Worm (Caenorhabditis elegans) whole organism, L3 larva: ENCODE data around the gene ech-4.

ENCODE experiments used
- R02D3.7 ChIP-seq: fragments of 150-350 bp; optimal IDR thresholded peaks from 2 replicates; lab custom pipeline; 2014; ENCODE audit warnings: missing biosample characterization, missing genetic modification characterization
- ZK546.5 ChIP-seq: sonication (generic microtip); optimal IDR thresholded peaks from 2 replicates; lab custom pipeline; 2017; ENCODE audit warnings: missing biosample characterization, missing genetic modification characterization
- aly-2 ChIP-seq: fragments of 150-350 bp; optimal IDR thresholded peaks from 2 replicates; lab custom pipeline; 2014; ENCODE audit warnings: missing biosample characterization, missing genetic modification characterization
- ama-1 ChIP-seq: fragments of 150-350 bp; optimal IDR thresholded peaks from 2 replicates; lab custom pipeline; 2018
- ceh-28 ChIP-seq: fragments of 150-350 bp; optimal IDR thresholded peaks from 2 replicates; lab custom pipeline; 2014; ENCODE audit warnings: missing biosample characterization, missing genetic modification reagents, missing genetic modification characterization
- ceh-82 ChIP-seq: fragments of 150-350 bp; optimal IDR thresholded peaks from 2 replicates; lab custom pipeline; 2014; ENCODE audit warnings: missing biosample characterization, missing genetic modification characterization
- ceh-9 ChIP-seq: sonication (generic microtip); optimal IDR thresholded peaks from 2 replicates; lab custom pipeline; 2018; ENCODE audit warnings: missing biosample characterization, missing genetic modification characterization
- egl-27 ChIP-seq: sonication (generic microtip); optimal IDR thresholded peaks from 4 replicates; lab custom pipeline; 2017; ENCODE audit warnings: missing biosample characterization, missing genetic modification reagents, missing genetic modification characterization
- egl-5 ChIP-seq: fragments of 150-350 bp; optimal IDR thresholded peaks from 2 replicates; lab custom pipeline; 2017; ENCODE audit warnings: missing biosample characterization, missing genetic modification reagents, missing genetic modification characterization, inconsistent platforms
- elt-1 ChIP-seq: fragments of 150-350 bp; optimal IDR thresholded peaks from 2 replicates; lab custom pipeline; 2014; ENCODE audit warnings: missing biosample characterization, missing genetic modification characterization
- elt-2 ChIP-seq: sonication (generic microtip); optimal IDR thresholded peaks from 2 replicates; lab custom pipeline; 2016; ENCODE audit warnings: missing genetic modification reagents, mild to moderate bottlenecking, missing genetic modification characterization, missing compliant biosample characterization
- elt-3 ChIP-seq, 3 experiments: fragments of 150-350 bp in 1 of 3; sonication (generic microtip) in 2 of 3; optimal IDR thresholded peaks; 2 replicates in 2 of 3; 4 replicates in 1 of 3; lab custom pipeline; 2014 to 2017; ENCODE audit warnings: missing biosample characterization in 3 of 3, missing genetic modification characterization in 3 of 3
- eor-1 ChIP-seq, 2 experiments: fragments of 150-350 bp; optimal IDR thresholded peaks; 2 replicates each; lab custom pipeline; 2014 to 2018; ENCODE audit warnings: missing biosample characterization in 2 of 2, missing genetic modification characterization in 2 of 2
- fkh-10 ChIP-seq: sonication (generic microtip); optimal IDR thresholded peaks from 2 replicates; lab custom pipeline; 2017; ENCODE audit warnings: missing biosample characterization, missing genetic modification reagents, missing genetic modification characterization
- fkh-2 ChIP-seq: fragments of 150-350 bp; optimal IDR thresholded peaks from 2 replicates; lab custom pipeline; 2014; ENCODE audit warnings: missing biosample characterization, missing genetic modification reagents, missing genetic modification characterization
- fos-1 ChIP-seq: fragments of 150-350 bp; optimal IDR thresholded peaks from 2 replicates; lab custom pipeline; 2014; ENCODE audit warnings: missing biosample characterization, missing genetic modification characterization
- hmg-11 ChIP-seq: sonication (generic microtip); optimal IDR thresholded peaks from 2 replicates; lab custom pipeline; 2016; ENCODE audit warnings: missing genetic modification characterization, missing compliant biosample characterization
- jun-1 ChIP-seq: fragments of 150-350 bp; optimal IDR thresholded peaks from 2 replicates; lab custom pipeline; 2014; ENCODE audit warnings: missing biosample characterization, missing genetic modification reagents, missing genetic modification characterization
- lin-15B ChIP-seq: fragments of 150-350 bp; optimal IDR thresholded peaks from 2 replicates; lab custom pipeline; 2014; ENCODE audit warnings: missing biosample characterization, missing genetic modification characterization
- lin-39 ChIP-seq: fragments of 150-350 bp; optimal IDR thresholded peaks from 2 replicates; lab custom pipeline; 2018; ENCODE audit warnings: missing biosample characterization, missing genetic modification reagents, missing genetic modification characterization
- lsy-12 ChIP-seq: sonication (generic microtip); optimal IDR thresholded peaks from 2 replicates; lab custom pipeline; 2016; ENCODE audit warnings: mild to moderate bottlenecking, missing genetic modification characterization, missing compliant biosample characterization
- mdl-1 ChIP-seq: fragments of 150-350 bp; optimal IDR thresholded peaks from 2 replicates; lab custom pipeline; 2014; ENCODE audit warnings: missing biosample characterization, missing genetic modification characterization
- mml-1 ChIP-seq: fragments of 150-350 bp; sonication (generic microtip); optimal IDR thresholded peaks from 3 replicates; lab custom pipeline; 2014; ENCODE audit warnings: missing biosample characterization, missing genetic modification characterization
- nfya-1 ChIP-seq: sonication (generic microtip); optimal IDR thresholded peaks from 2 replicates; lab custom pipeline; 2017; ENCODE audit warnings: missing genetic modification characterization, mild to moderate bottlenecking, missing compliant biosample characterization, antibody characterized with exemption, moderate library complexity; ENCODE audit not compliant: insufficient read depth
- nhr-12 ChIP-seq: fragments of 150-350 bp; optimal IDR thresholded peaks from 2 replicates; lab custom pipeline; 2014; ENCODE audit warnings: missing biosample characterization, missing genetic modification characterization
- nhr-23 ChIP-seq: fragments of 150-350 bp; optimal IDR thresholded peaks from 2 replicates; lab custom pipeline; 2014; ENCODE audit warnings: missing biosample characterization, missing genetic modification reagents, missing genetic modification characterization
- nhr-25 ChIP-seq: sonication (generic microtip); optimal IDR thresholded peaks from 2 replicates; lab custom pipeline; 2017; ENCODE audit warnings: missing biosample characterization, missing genetic modification characterization
- nhr-28 ChIP-seq: fragments of 150-350 bp; optimal IDR thresholded peaks from 2 replicates; lab custom pipeline; 2014; ENCODE audit warnings: missing biosample characterization, missing genetic modification characterization
- nhr-43 ChIP-seq: sonication (generic microtip); optimal IDR thresholded peaks from 2 replicates; lab custom pipeline; 2016; ENCODE audit warnings: mild to moderate bottlenecking, missing genetic modification characterization, missing compliant biosample characterization; ENCODE audit not compliant: poor library complexity, severe bottlenecking
- nhr-67 ChIP-seq: fragments of 150-350 bp; optimal IDR thresholded peaks from 2 replicates; lab custom pipeline; 2014; ENCODE audit warnings: missing biosample characterization, missing genetic modification characterization
- nhr-76 ChIP-seq: fragments of 150-350 bp; sonication (generic microtip); optimal IDR thresholded peaks from 5 replicates; lab custom pipeline; 2014; ENCODE audit warnings: missing biosample characterization, missing genetic modification characterization
- nhr-77 ChIP-seq: fragments of 150-350 bp; optimal IDR thresholded peaks from 2 replicates; lab custom pipeline; 2014; ENCODE audit warnings: missing biosample characterization, missing genetic modification characterization
- pha-4 ChIP-seq: fragments of 150-350 bp; optimal IDR thresholded peaks from 2 replicates; lab custom pipeline; 2014; ENCODE audit warnings: missing biosample characterization, missing genetic modification reagents, missing genetic modification characterization
- pqm-1 ChIP-seq: fragments of 150-350 bp; optimal IDR thresholded peaks from 2 replicates; lab custom pipeline; 2017; ENCODE audit warnings: missing biosample characterization, missing genetic modification characterization, inconsistent platforms
- sea-2 ChIP-seq: fragments of 150-350 bp; sonication (generic microtip); optimal IDR thresholded peaks from 4 replicates; lab custom pipeline; 2014; ENCODE audit warnings: missing biosample characterization, missing genetic modification reagents, missing genetic modification characterization
- skn-1 ChIP-seq: fragments of 150-350 bp; optimal IDR thresholded peaks from 2 replicates; lab custom pipeline; 2014; ENCODE audit warnings: missing biosample characterization, missing genetic modification characterization
- snpc-4 ChIP-seq: fragments of 150-350 bp; optimal IDR thresholded peaks from 2 replicates; lab custom pipeline; 2014; ENCODE audit warnings: missing biosample characterization, missing genetic modification characterization
- tbx-2 ChIP-seq: sonication (generic microtip); optimal IDR thresholded peaks from 2 replicates; lab custom pipeline; 2016; ENCODE audit warnings: mild to moderate bottlenecking, missing genetic modification characterization, missing compliant biosample characterization
- unc-39 ChIP-seq: sonication (generic microtip); optimal IDR thresholded peaks from 4 replicates; lab custom pipeline; 2017; ENCODE audit warnings: missing biosample characterization, missing genetic modification characterization
- unc-62 ChIP-seq: fragments of 150-350 bp; sonication (generic microtip); optimal IDR thresholded peaks from 4 replicates; lab custom pipeline; 2014; ENCODE audit warnings: missing biosample characterization, missing genetic modification reagents, missing genetic modification characterization
- zag-1 ChIP-seq: fragments of 150-350 bp; optimal IDR thresholded peaks from 2 replicates; lab custom pipeline; 2014; ENCODE audit warnings: missing biosample characterization, missing genetic modification characterization
- ztf-11 ChIP-seq: fragments of 150-350 bp; optimal IDR thresholded peaks from 2 replicates; lab custom pipeline; 2014; ENCODE audit warnings: missing biosample characterization, missing genetic modification characterization
- ztf-4 ChIP-seq: fragments of 150-350 bp; optimal IDR thresholded peaks from 2 replicates; lab custom pipeline; 2014; ENCODE audit warnings: missing biosample characterization, missing genetic modification characterization

ech-4 gene

ce11 chrII:10851110-10851509 is 30.3 kb downstream of the ech-4 start:
- TF ChIP-seq nhr-77 (tag; lab: Kevin White, UChicago) (no peak), nhr-25 (peak; percentile 92), ztf-4 (tag; lab: Kevin White, UChicago) (peak; percentile 24), nhr-43 (peak; percentile 74), R02D3.7 (tag; lab: Kevin White, UChicago) (peak; percentile 20), egl-27 (peak; percentile 53), nhr-67 (tag; lab: Kevin White, UChicago) (no peak), ztf-11 (tag; lab: Kevin White, UChicago) (no peak), skn-1 (tag; lab: Kevin White, UChicago) (peak; percentile 51), unc-62 (GFP tag; lab: Kevin White, UChicago) (peak; percentile 98), egl-5 (tag; lab: Kevin White, UChicago) (peak; percentile 77), mml-1 (tag; lab: Kevin White, UChicago) (no peak), zag-1 (tag; lab: Kevin White, UChicago) (no peak), nhr-76 (tag; lab: Kevin White, UChicago) (no peak), unc-39 (tag; lab: Kevin White, UChicago) (no peak), ZK546.5 (tag; lab: Kevin White, UChicago) (no peak), pha-4 (tag; lab: Kevin White, UChicago) (peak; percentile 86), lin-39 (tag; lab: Kevin White, UChicago) (peak; percentile 76), ceh-82 (tag; lab: Kevin White, UChicago) (no peak), nfya-1 (peak; percentile 80), fkh-10 (no peak), snpc-4 (tag; lab: Kevin White, UChicago) (peak; percentile 34), elt-2 (tag; lab: Kevin White, UChicago) (peak; percentile 83), tbx-2 (tag; lab: Kevin White, UChicago) (peak; percentile 10), nhr-23 (tag; lab: Kevin White, UChicago) (peak; percentile 70), ceh-28 (tag; lab: Kevin White, UChicago) (peak; percentile 62), fkh-2 (tag; lab: Kevin White, UChicago) (no peak), elt-3 (tag; optimal IDR thresholded peaks at IDR 0.05; lab: Kevin White, UChicago) (no peak), nhr-28 (tag; lab: Kevin White, UChicago) (no peak), lsy-12 (tag; lab: Kevin White, UChicago) (peak; percentile 19), fos-1 (tag; lab: Kevin White, UChicago) (no peak), hmg-11 (peak; percentile 64), elt-1 (tag; lab: Kevin White, UChicago) (peak; percentile 43), pqm-1 (tag; lab: Kevin White, UChicago) (peak; percentile 60), jun-1 (peak; percentile 67), lin-15B (tag; lab: Kevin White, UChicago) (peak; percentile 24), mdl-1 (peak; percentile 42), ceh-9 (tag; lab: Kevin White, UChicago) (no peak), nhr-12 (tag; lab: Kevin White, UChicago) (no peak)

ce11 chrII:10852880-10853279 is 32.0 kb downstream of the ech-4 start:
- TF ChIP-seq ceh-28 (tag; lab: Kevin White, UChicago) (no peak), aly-2 (no peak), nhr-77 (tag; lab: Kevin White, UChicago) (no peak), snpc-4 (tag; lab: Kevin White, UChicago) (no peak), ZK546.5 (tag; lab: Kevin White, UChicago) (no peak), skn-1 (tag; lab: Kevin White, UChicago) (no peak), nhr-43 (no peak), nfya-1 (no peak), lin-15B (tag; lab: Kevin White, UChicago) (no peak), fkh-2 (tag; lab: Kevin White, UChicago) (no peak), pha-4 (tag; lab: Kevin White, UChicago) (no peak), hmg-11 (no peak)

ce11 chrII:10857077-10857476 is 36.2 kb downstream of the ech-4 start, which contains the start of gene M106.7:
M106.7 (minus strand) TSS chrII:10857177.
- TF ChIP-seq snpc-4 (tag; lab: Kevin White, UChicago) (no peak), ceh-28 (tag; lab: Kevin White, UChicago) (no peak), tbx-2 (tag; lab: Kevin White, UChicago) (no peak), ztf-4 (tag; lab: Kevin White, UChicago) (no peak), fos-1 (tag; lab: Kevin White, UChicago) (no peak), mdl-1 (no peak), jun-1 (no peak), nhr-76 (tag; lab: Kevin White, UChicago) (no peak), ama-1 (no peak), fkh-2 (tag; lab: Kevin White, UChicago) (no peak), nfya-1 (no peak), eor-1 (tag; optimal IDR thresholded peaks at IDR 0.05; lab: Kevin White, UChicago) (no peak), hmg-11 (no peak), pha-4 (tag; lab: Kevin White, UChicago) (no peak), sea-2 (no peak), lin-15B (tag; lab: Kevin White, UChicago) (no peak), pqm-1 (tag; lab: Kevin White, UChicago) (no peak), nhr-25 (no peak), unc-62 (GFP tag; lab: Kevin White, UChicago) (no peak)
